Worm (Caenorhabditis elegans) whole organism, L4/young adult: ENCODE results near the gene T05G5.4.

ENCODE experiments used
- W03F9.2 ChIP-seq: fragments of 150-350 bp; optimal IDR thresholded peaks from 2 replicates; lab custom pipeline; 2014; ENCODE audit warnings: missing biosample characterization, missing genetic modification characterization
- dao-5 ChIP-seq: sonication (generic microtip); optimal IDR thresholded peaks from 2 replicates; lab custom pipeline; 2016; ENCODE audit warnings: missing genotype, missing genetic modification characterization, moderate library complexity, missing compliant biosample characterization
- him-1 ChIP-seq: sonication (generic microtip); optimal IDR thresholded peaks from 2 replicates; lab custom pipeline; 2016; ENCODE audit warnings: missing genotype, missing genetic modification reagents, missing genetic modification characterization, missing compliant biosample characterization

The T05G5.4 gene

ce11 chrIII:9746665-9747064 lies 2.1 kb upstream of the T05G5.4 start:
- no peak for TF ChIP-seq him-1 (tag; lab: Kevin White, UChicago)
- TF ChIP-seq W03F9.2 (tag; lab: Kevin White, UChicago): no peak
- TF ChIP-seq dao-5 (tag; lab: Kevin White, UChicago): no peak

ce11 chrIII:9747133-9747532 lies 1.6 kb upstream of the T05G5.4 start, which contains the start of the genes iff-1 and cdk-1:
Gene iff-1 (minus strand): TSS chrIII:9747193.
Gene cdk-1 (plus strand): TSS chrIII:9747472.
- TF ChIP-seq dao-5 (tag; lab: Kevin White, UChicago) (no peak), him-1 (tag; lab: Kevin White, UChicago) (no peak), W03F9.2 (tag; lab: Kevin White, UChicago) (no peak)

- TF ChIP-seq him-1 (tag; lab: Kevin White, UChicago): no peak
- TF ChIP-seq dao-5 (tag; lab: Kevin White, UChicago): no peak
- no peak for TF ChIP-seq W03F9.2 (tag; lab: Kevin White, UChicago)
Measured at ce11 chrIII:9751074-9751473, 2.3 kb downstream of the T05G5.4 start, which contains the start of gene T05G5.5. Gene T05G5.5 (minus strand): TSS chrIII:9751432.

ce11 chrIII:9752852-9753251 lies 4.1 kb downstream of the T05G5.4 start, which contains the start of gene ech-6:
Gene ech-6 (minus strand): TSS chrIII:9752883.
- TF ChIP-seq dao-5 (tag; lab: Kevin White, UChicago) (no peak), him-1 (tag; lab: Kevin White, UChicago) (no peak), W03F9.2 (tag; lab: Kevin White, UChicago) (no peak)

ce11 chrIII:9757414-9757813 lies 8.7 kb downstream of the T05G5.4 start, which contains the start of gene vps-53:
Gene vps-53 (minus strand): TSS chrIII:9757514.
- TF ChIP-seq dao-5 (tag; lab: Kevin White, UChicago) (no peak), him-1 (tag; lab: Kevin White, UChicago) (no peak), W03F9.2 (tag; lab: Kevin White, UChicago) (no peak)

ce11 chrIII:9758848-9759247 lies 10.1 kb downstream of the T05G5.4 start, which contains the start of gene rmd-1:
Gene rmd-1 (plus strand): TSS chrIII:9759094.
- no peak for TF ChIP-seq dao-5 (tag; lab: Kevin White, UChicago)
- TF ChIP-seq W03F9.2 (tag; lab: Kevin White, UChicago): no peak
- TF ChIP-seq him-1 (tag; lab: Kevin White, UChicago): no peak

ce11 chrIII:9760184-9760583 lies 11.4 kb downstream of the T05G5.4 start:
- TF ChIP-seq dao-5 (tag; lab: Kevin White, UChicago) (no peak), W03F9.2 (tag; lab: Kevin White, UChicago) (no peak), him-1 (tag; lab: Kevin White, UChicago) (no peak)

ce11 chrIII:9762093-9762748 lies 13.5 kb downstream of the T05G5.4 start, which contains the start of gene gcc-2:
Gene gcc-2 (minus strand): TSS chrIII:9762143.
- TF ChIP-seq W03F9.2 (tag; lab: Kevin White, UChicago) (peak; percentile 29), dao-5 (tag; lab: Kevin White, UChicago) (no peak), him-1 (tag; lab: Kevin White, UChicago) (no peak)

- TF ChIP-seq dao-5 (tag; lab: Kevin White, UChicago) (no peak), W03F9.2 (tag; lab: Kevin White, UChicago) (no peak), him-1 (tag; lab: Kevin White, UChicago) (no peak)
Measured at ce11 chrIII:9764718-9765117, 16.0 kb downstream of the T05G5.4 start.

ce11 chrIII:9765465-9765900 lies 16.7 kb downstream of the T05G5.4 start:
- peak; percentile 40 for TF ChIP-seq dao-5 (tag; lab: Kevin White, UChicago)
- TF ChIP-seq W03F9.2 (tag; lab: Kevin White, UChicago): peak; percentile 93
- peak; percentile 89 for TF ChIP-seq him-1 (tag; lab: Kevin White, UChicago)

- no peak for TF ChIP-seq dao-5 (tag; lab: Kevin White, UChicago)
- TF ChIP-seq W03F9.2 (tag; lab: Kevin White, UChicago): no peak
- no peak for TF ChIP-seq him-1 (tag; lab: Kevin White, UChicago)
Measured at ce11 chrIII:9766175-9766574, 17.4 kb downstream of the T05G5.4 start, which contains the start of gene cbp-1. Gene cbp-1 (plus strand): TSS chrIII:9766509.

ce11 chrIII:9767095-9767494 lies 18.4 kb downstream of the T05G5.4 start:
- no peak for TF ChIP-seq W03F9.2 (tag; lab: Kevin White, UChicago)
- no peak for TF ChIP-seq him-1 (tag; lab: Kevin White, UChicago)
- no peak for TF ChIP-seq dao-5 (tag; lab: Kevin White, UChicago)

ce11 chrIII:9768023-9768422 lies 19.3 kb downstream of the T05G5.4 start:
- TF ChIP-seq dao-5 (tag; lab: Kevin White, UChicago) (no peak), W03F9.2 (tag; lab: Kevin White, UChicago) (no peak), him-1 (tag; lab: Kevin White, UChicago) (no peak)
